Fruit fly (Drosophila melanogaster) whole organism, embryonic: ENCODE results near the gene Desi.
A peak's percentile ranks its signal among the peaks of the same experiment; 100 is the strongest.

Source experiments
- Ada2b ChIP-seq: fragments of 200-800 bp; sonication (Bioruptor generic); IDR thresholded peaks from 2 replicates; pipeline ENCODE4 v1.3.6; 2022; ENCODE audit warnings: missing biosample characterization, missing genetic modification characterization
- Asciz ChIP-seq: fragments of 200-800 bp; sonication (Bioruptor generic); optimal IDR thresholded peaks from 2 replicates; lab custom pipeline; 2017; ENCODE audit warnings: missing biosample characterization, mild to moderate bottlenecking, missing genetic modification characterization, missing genetic modification reagents
- Bdp1 ChIP-seq: fragments of 200-800 bp; sonication (Bioruptor generic); optimal IDR thresholded peaks from 3 replicates; lab custom pipeline; 2016; ENCODE audit warnings: missing biosample characterization, missing genetic modification characterization
- BtbVII ChIP-seq: fragments of 200-800 bp; sonication (Bioruptor generic); optimal IDR thresholded peaks from 3 replicates; lab custom pipeline; 2017; ENCODE audit warnings: missing biosample characterization, mild to moderate bottlenecking, missing genetic modification characterization
- Bteb2 ChIP-seq: fragments of 200-800 bp; sonication (Bioruptor generic); optimal IDR thresholded peaks from 2 replicates; lab custom pipeline; 2016; ENCODE audit warnings: missing biosample characterization, missing genetic modification characterization
- CG1024 ChIP-seq: fragments of 200-800 bp; sonication (Bioruptor generic); IDR thresholded peaks from 2 replicates; pipeline ENCODE4 v1.3.6; 2022; ENCODE audit warnings: missing biosample characterization, missing genetic modification characterization
- CG10321 ChIP-seq: fragments of 200-800 bp; sonication (Bioruptor generic); IDR thresholded peaks from 2 replicates; pipeline ENCODE4 v1.3.6; 2022; ENCODE audit warnings: missing biosample characterization, missing genetic modification characterization
- CG10462 ChIP-seq: fragments of 200-800 bp; sonication (Bioruptor generic); optimal IDR thresholded peaks from 2 replicates; lab custom pipeline; 2016; ENCODE audit warnings: missing biosample characterization, missing genetic modification characterization
- CG10959 ChIP-seq: fragments of 200-800 bp; sonication (Bioruptor generic); IDR thresholded peaks from 2 replicates; pipeline ENCODE4 v1.3.6; 2022; ENCODE audit warnings: missing biosample characterization, missing genetic modification characterization
- CG11247 ChIP-seq: fragments of 200-800 bp; sonication (Bioruptor generic); IDR thresholded peaks from 2 replicates; pipeline ENCODE4 v1.3.6; 2022; ENCODE audit warnings: missing biosample characterization, missing genetic modification characterization
- CG1233 ChIP-seq: fragments of 200-800 bp; sonication (Bioruptor generic); optimal IDR thresholded peaks from 4 replicates; lab custom pipeline; 2018; ENCODE audit warnings: missing biosample characterization, mild to moderate bottlenecking, missing genetic modification characterization
- CG14710 ChIP-seq: fragments of 200-800 bp; sonication (Bioruptor generic); optimal IDR thresholded peaks from 3 replicates; lab custom pipeline; 2019; ENCODE audit warnings: missing biosample characterization, mild to moderate bottlenecking, missing genetic modification characterization, moderate library complexity
- CG1647 ChIP-seq: fragments of 200-800 bp; sonication (Bioruptor generic); optimal IDR thresholded peaks from 3 replicates; lab custom pipeline; 2016; ENCODE audit warnings: missing biosample characterization, missing genetic modification characterization
- CG2202 ChIP-seq: fragments of 200-800 bp; sonication (Bioruptor generic); optimal IDR thresholded peaks from 2 replicates; lab custom pipeline; 2018; ENCODE audit warnings: missing biosample characterization, mild to moderate bottlenecking, missing genetic modification characterization
- CG34224 ChIP-seq: fragments of 200-800 bp; sonication (Bioruptor generic); IDR thresholded peaks from 3 replicates; pipeline ENCODE4 v1.3.6; 2022; ENCODE audit warnings: missing biosample characterization, missing genetic modification characterization; ENCODE audit not compliant: partially characterized antibody
- CG4328 ChIP-seq: fragments of 200-800 bp; sonication (Bioruptor generic); optimal IDR thresholded peaks from 3 replicates; lab custom pipeline; 2017; ENCODE audit warnings: missing biosample characterization, missing genetic modification reagents, missing genetic modification characterization
- CG6813 ChIP-seq: fragments of 200-800 bp; sonication (Bioruptor generic); optimal IDR thresholded peaks from 2 replicates; lab custom pipeline; 2017; ENCODE audit warnings: missing biosample characterization, missing genetic modification characterization, mild to moderate bottlenecking, moderate library complexity, missing genetic modification reagents
- CG7357 ChIP-seq: fragments of 200-800 bp; sonication (Bioruptor generic); IDR thresholded peaks from 3 replicates; pipeline ENCODE4 v1.3.6; 2022; ENCODE audit warnings: missing biosample characterization, missing genetic modification characterization
- CG7987 ChIP-seq: fragments of 200-800 bp; sonication (Bioruptor generic); optimal IDR thresholded peaks from 2 replicates; lab custom pipeline; 2018; ENCODE audit warnings: missing biosample characterization, mild to moderate bottlenecking, missing genetic modification characterization, moderate library complexity
- CG9797 ChIP-seq: fragments of 200-800 bp; sonication (Bioruptor generic); optimal IDR thresholded peaks from 3 replicates; lab custom pipeline; 2018; ENCODE audit warnings: missing biosample characterization, mild to moderate bottlenecking, missing genetic modification characterization
- Camta ChIP-seq: fragments of 200-800 bp; sonication (Bioruptor generic); optimal IDR thresholded peaks from 2 replicates; lab custom pipeline; 2016; ENCODE audit warnings: missing biosample characterization, missing genetic modification characterization
- CkIIα-i1 ChIP-seq: fragments of 200-800 bp; sonication (Bioruptor generic); IDR thresholded peaks from 2 replicates; pipeline ENCODE4 v1.3.6; 2022; ENCODE audit warnings: missing biosample characterization, missing genetic modification characterization
- D19B ChIP-seq: fragments of 200-800 bp; sonication (Bioruptor generic); optimal IDR thresholded peaks from 2 replicates; lab custom pipeline; 2017; ENCODE audit warnings: missing biosample characterization, mild to moderate bottlenecking, missing genetic modification characterization
- Eip74EF ChIP-seq, 2 experiments: fragments of 200-800 bp in 1 of 2; fragments of >200 bp in 1 of 2; sonication (Bioruptor generic) in 1 of 2; optimal IDR thresholded peaks; 2 replicates each; lab custom pipeline; 2017 to 2019; ENCODE audit warnings: missing biosample characterization in 2 of 2, missing genetic modification characterization in 2 of 2, mild to moderate bottlenecking in 1 of 2, moderate library complexity in 1 of 2
- GATAe ChIP-seq: fragments of 200-800 bp; sonication (Bioruptor generic); conservative IDR thresholded peaks from 2 replicates; pipeline ENCODE4 v1.3.6; 2022; ENCODE audit warnings: missing biosample characterization, missing genetic modification characterization
- H2.0 ChIP-seq: fragments of 200-800 bp; sonication (Bioruptor generic); IDR thresholded peaks from 2 replicates; pipeline ENCODE4 v1.3.6; 2022; ENCODE audit warnings: missing biosample characterization, missing genetic modification characterization
- MBD-R2 ChIP-seq: fragments of 200-800 bp; sonication (Bioruptor generic); IDR thresholded peaks from 2 replicates; pipeline ENCODE4 v1.3.6; 2022; ENCODE audit warnings: missing biosample characterization, missing genetic modification characterization
- Mad ChIP-seq: fragments of 200-800 bp; sonication (Bioruptor generic); optimal IDR thresholded peaks from 2 replicates; lab custom pipeline; 2016; ENCODE audit warnings: missing biosample characterization, missing genetic modification characterization
- Oli ChIP-seq: fragments of 200-800 bp; sonication (Bioruptor generic); optimal IDR thresholded peaks from 2 replicates; lab custom pipeline; 2018; ENCODE audit warnings: missing biosample characterization, mild to moderate bottlenecking, missing genetic modification characterization, moderate library complexity
- Sox100B ChIP-seq: fragments of 200-800 bp; sonication (Bioruptor generic); optimal IDR thresholded peaks from 3 replicates; lab custom pipeline; 2018; ENCODE audit warnings: missing biosample characterization, mild to moderate bottlenecking, missing genetic modification characterization
- Tbp ChIP-seq: fragments of >200 bp; optimal IDR thresholded peaks from 2 replicates; lab custom pipeline; 2018; ENCODE audit warnings: missing biosample characterization, missing genetic modification characterization
- da ChIP-seq: fragments of 200-800 bp; sonication (Bioruptor generic); optimal IDR thresholded peaks from 2 replicates; lab custom pipeline; 2016; ENCODE audit warnings: missing biosample characterization, missing genetic modification characterization
- dmrt11E ChIP-seq: fragments of 200-800 bp; sonication (Bioruptor generic); optimal IDR thresholded peaks from 3 replicates; lab custom pipeline; 2018; ENCODE audit warnings: missing biosample characterization, mild to moderate bottlenecking, missing genetic modification characterization, moderate library complexity
- emc ChIP-seq: fragments of 200-800 bp; sonication (Bioruptor generic); optimal IDR thresholded peaks from 2 replicates; lab custom pipeline; 2016; ENCODE audit warnings: missing biosample characterization, missing genetic modification characterization
- ems ChIP-seq: fragments of 200-800 bp; sonication (Bioruptor generic); optimal IDR thresholded peaks from 3 replicates; lab custom pipeline; 2016; ENCODE audit warnings: missing biosample characterization, missing genetic modification characterization
- fd102C ChIP-seq: fragments of 200-800 bp; sonication (Bioruptor generic); optimal IDR thresholded peaks from 2 replicates; lab custom pipeline; 2018; ENCODE audit warnings: missing biosample characterization, mild to moderate bottlenecking, missing genetic modification characterization, moderate library complexity
- fru ChIP-seq: fragments of >200 bp; optimal IDR thresholded peaks from 2 replicates; lab custom pipeline; 2017
- gce ChIP-seq: fragments of 200-800 bp; sonication (Bioruptor generic); IDR thresholded peaks from 3 replicates; pipeline ENCODE4 v1.3.6; 2022; ENCODE audit warnings: missing biosample characterization, missing genetic modification characterization
- insv ChIP-seq, 2 experiments: fragments of 200-800 bp; sonication (Bioruptor generic); optimal IDR thresholded peaks; 3 replicates each; lab custom pipeline; 2016 to 2018; ENCODE audit warnings: missing biosample characterization in 2 of 2, missing genetic modification characterization in 2 of 2
- kni ChIP-seq: fragments of 200-800 bp; sonication (Bioruptor generic); optimal IDR thresholded peaks from 3 replicates; lab custom pipeline; 2017; ENCODE audit warnings: mild to moderate bottlenecking, missing biosample characterization, missing genetic modification reagents, missing genetic modification characterization
- row ChIP-seq: fragments of 200-800 bp; sonication (Bioruptor generic); IDR thresholded peaks from 3 replicates; pipeline ENCODE4 v1.3.6; 2022; ENCODE audit warnings: missing biosample characterization, missing genetic modification characterization
- run ChIP-seq: fragments of 200-800 bp; sonication (Bioruptor generic); optimal IDR thresholded peaks from 3 replicates; lab custom pipeline; 2018; ENCODE audit warnings: missing biosample characterization, mild to moderate bottlenecking, missing genetic modification characterization
- sima ChIP-seq: fragments of 200-800 bp; sonication (Bioruptor generic); optimal IDR thresholded peaks from 2 replicates; lab custom pipeline; 2016; ENCODE audit warnings: missing biosample characterization, missing genetic modification characterization
- sob ChIP-seq: fragments of 200-800 bp; sonication (Bioruptor generic); IDR thresholded peaks from 2 replicates; pipeline ENCODE4 v1.3.6; 2022; ENCODE audit warnings: missing biosample characterization, missing genetic modification characterization
- stwl ChIP-seq: fragments of 200-800 bp; sonication (Bioruptor generic); optimal IDR thresholded peaks from 3 replicates; lab custom pipeline; 2018; ENCODE audit warnings: missing biosample characterization, mild to moderate bottlenecking, missing genetic modification characterization, moderate library complexity
- ttk ChIP-seq: fragments of 200-800 bp; sonication (Bioruptor generic); IDR thresholded peaks from 2 replicates; pipeline ENCODE4 v2.1.2; 2022; ENCODE audit warnings: missing biosample characterization, missing genetic modification characterization
- twi ChIP-seq: fragments of 200-800 bp; optimal IDR thresholded peaks from 2 replicates; lab custom pipeline; 2019; ENCODE audit warnings: missing biosample characterization, mild to moderate bottlenecking, missing genetic modification characterization, moderate library complexity
- wdn ChIP-seq: fragments of 200-800 bp; sonication (Bioruptor generic); IDR thresholded peaks from 2 replicates; pipeline ENCODE4 v1.3.6; 2022; ENCODE audit warnings: missing biosample characterization, missing genetic modification characterization
- wor ChIP-seq: fragments of 200-800 bp; sonication (Bioruptor generic); IDR thresholded peaks from 2 replicates; pipeline ENCODE4 v1.3.6; 2022; ENCODE audit warnings: missing biosample characterization, missing genetic modification characterization

Gene Desi

dm6 chr3R:10760966-10761855, 18.2 kb upstream of the Desi start, which contains the start of the genes MED7 and Cap-H2 (continued):
- peak; percentile 41 for TF ChIP-seq Sox100B (GFP tag; lab: Kevin White, UChicago)
- peak; percentile 80 for TF ChIP-seq dmrt11E (tag; lab: Kevin White, UChicago)
- TF ChIP-seq CG10321: no peak
- peak; percentile 78 for TF ChIP-seq ems
- peak; percentile 76 for TF ChIP-seq stwl
- TF ChIP-seq row: peak; percentile 98
- no peak for TF ChIP-seq CG2202 (tag; lab: Kevin White, UChicago)
- peak; percentile 67 for TF ChIP-seq Oli
- TF ChIP-seq BtbVII (GFP tag; lab: Kevin White, UChicago): peak; percentile 5
- TF ChIP-seq Tbp (GFP tag; lab: Kevin White, UChicago): no peak
- TF ChIP-seq wdn (GFP tag; lab: Robert Waterston, UW): peak; percentile 67; the same call in 1 of the 2 replicates
- no peak; the same call in 1 of the 2 replicates for TF ChIP-seq CG10959
- TF ChIP-seq CG14710 (tag; lab: Kevin White, UChicago): peak; percentile 87
- peak; percentile 80 for TF ChIP-seq Mad (GFP tag; lab: Kevin White, UChicago)
- peak; percentile 68 for TF ChIP-seq twi (tag; lab: Kevin White, UChicago)
- TF ChIP-seq CG1647 (GFP tag; lab: Kevin White, UChicago): peak; percentile 68
- TF ChIP-seq MBD-R2 (GFP tag; lab: Robert Waterston, UW): peak; percentile 91
- TF ChIP-seq GATAe: no peak
- peak; percentile 35 for TF ChIP-seq CG9797 (GFP tag; lab: Kevin White, UChicago)
- TF ChIP-seq kni (GFP tag; lab: Kevin White, UChicago): no peak
- peak; percentile 2 for TF ChIP-seq CG6813 (GFP tag; lab: Kevin White, UChicago)
- TF ChIP-seq da: no peak
- TF ChIP-seq D19B (GFP tag; lab: Kevin White, UChicago): peak; percentile 15
- TF ChIP-seq CG34224 (GFP tag; lab: Robert Waterston, UW): peak; percentile 98
- peak; percentile 59 for TF ChIP-seq wor (GFP tag; lab: Robert Waterston, UW)
- TF ChIP-seq insv (GFP tag; optimal IDR thresholded peaks at IDR 0.05; lab: Kevin White, UChicago): peak in 1 of 2 experiments; percentile 31
- TF ChIP-seq H2.0 (GFP tag; lab: Robert Waterston, UW): peak; percentile 70
- TF ChIP-seq Eip74EF (GFP tag; optimal IDR thresholded peaks at IDR 0.05; lab: Kevin White, UChicago): no peak
- TF ChIP-seq emc: no peak
- TF ChIP-seq CG7987 (GFP tag; lab: Kevin White, UChicago): peak; percentile 19
- peak; percentile 93 for TF ChIP-seq sob
- peak; percentile 70 for TF ChIP-seq Bdp1 (GFP tag; lab: Kevin White, UChicago)
- TF ChIP-seq ttk (GFP tag; lab: Robert Waterston, UW): peak; percentile 88
- TF ChIP-seq CG7357 (GFP tag; lab: Robert Waterston, UW): peak; percentile 69
- no peak for TF ChIP-seq gce
- peak; percentile 79 for TF ChIP-seq Camta (GFP tag; lab: Kevin White, UChicago)
- peak; percentile 61 for TF ChIP-seq CG10462 (GFP tag; lab: Kevin White, UChicago)
- TF ChIP-seq CG4328 (GFP tag; lab: Kevin White, UChicago): peak; percentile 48
- TF ChIP-seq fd102C (GFP tag; lab: Kevin White, UChicago): peak; percentile 24
- no peak for TF ChIP-seq CkIIα-i1 (GFP tag; lab: Robert Waterston, UW)
- TF ChIP-seq CG11247 (GFP tag; lab: Robert Waterston, UW): peak; percentile 73
- TF ChIP-seq CG1233 (GFP tag; lab: Kevin White, UChicago): peak; percentile 59
- TF ChIP-seq Ada2b (GFP tag; lab: Robert Waterston, UW): peak; percentile 81
- no peak for TF ChIP-seq run
- no peak for TF ChIP-seq fru (lab: Kevin White, UChicago)
- peak; percentile 74 for TF ChIP-seq Bteb2 (GFP tag; lab: Kevin White, UChicago)
- peak; percentile 36 for TF ChIP-seq Asciz (GFP tag; lab: Kevin White, UChicago)
- TF ChIP-seq sima (GFP tag; lab: Kevin White, UChicago): no peak
- TF ChIP-seq CG1024 (GFP tag; lab: Robert Waterston, UW): 0 out of 2 replicates have a peak, but pooled peaks have one; percentile 42
